Worm (Caenorhabditis elegans) whole organism, young adult: ENCODE data around the gene brap-2.

Experiments
- B0336.3 ChIP-seq: fragments of 200-800 bp; sonication (Bioruptor generic); IDR thresholded peaks from 2 replicates; pipeline ENCODE4 v1.3.6; 2022; ENCODE audit warnings: missing genetic modification characterization, missing compliant biosample characterization
- C17E4.6 ChIP-seq: fragments of 200-800 bp; sonication (Bioruptor generic); IDR thresholded peaks from 2 replicates; pipeline ENCODE4 v1.3.6; 2022; ENCODE audit warnings: missing genetic modification reagents, missing genetic modification characterization, missing compliant biosample characterization
- F37B4.10 ChIP-seq: fragments of 200-800 bp; sonication (Bioruptor generic); IDR thresholded peaks from 2 replicates; pipeline ENCODE4 v1.3.6; 2022; ENCODE audit warnings: missing genetic modification characterization, missing compliant biosample characterization
- F49E8.2 ChIP-seq: sonication (generic microtip); optimal IDR thresholded peaks from 3 replicates; lab custom pipeline; 2017; ENCODE audit warnings: missing genetic modification characterization, mild to moderate bottlenecking, missing compliant biosample characterization, antibody characterized with exemption, moderate library complexity; ENCODE audit not compliant: insufficient read depth
- F55B11.4 ChIP-seq: sonication (generic microtip); optimal IDR thresholded peaks from 2 replicates; lab custom pipeline; 2016; ENCODE audit warnings: missing compliant biosample characterization, missing genetic modification characterization, borderline replicate concordance; ENCODE audit not compliant: insufficient read depth
- F57C9.4 ChIP-seq: sonication (generic microtip); optimal IDR thresholded peaks from 2 replicates; lab custom pipeline; 2017; ENCODE audit warnings: mild to moderate bottlenecking, missing genetic modification characterization, missing compliant biosample characterization
- K11D2.4 ChIP-seq: fragments of 200-800 bp; sonication (Bioruptor generic); IDR thresholded peaks from 2 replicates; pipeline ENCODE4 v1.3.6; 2022; ENCODE audit warnings: missing genetic modification reagents, missing genetic modification characterization, missing compliant biosample characterization
- K12H6.12 ChIP-seq: fragments of 200-800 bp; sonication (Bioruptor generic); optimal IDR thresholded peaks from 2 replicates; lab custom pipeline; 2018; ENCODE audit warnings: mild to moderate bottlenecking, missing genetic modification characterization, missing compliant biosample characterization
- Y53F4B.3 ChIP-seq: fragments of 200-800 bp; sonication (Bioruptor generic); IDR thresholded peaks from 2 replicates; pipeline ENCODE4 v1.3.6; 2022; ENCODE audit warnings: missing genetic modification reagents, missing genetic modification characterization, missing compliant biosample characterization
- Y95B8A.8 ChIP-seq: fragments of 200-800 bp; sonication (Bioruptor generic); IDR thresholded peaks from 2 replicates; pipeline ENCODE4 v1.3.6; 2022; ENCODE audit warnings: missing genetic modification reagents, missing genetic modification characterization, missing compliant biosample characterization
- attf-3 ChIP-seq: fragments of 200-800 bp; sonication (Bioruptor generic); conservative IDR thresholded peaks from 2 replicates; pipeline ENCODE4 v1.3.6; 2022; ENCODE audit warnings: missing genetic modification reagents, missing genetic modification characterization, missing compliant biosample characterization
- attf-5 ChIP-seq: fragments of 200-800 bp; sonication (Bioruptor generic); optimal IDR thresholded peaks from 2 replicates; lab custom pipeline; 2018; ENCODE audit warnings: mild to moderate bottlenecking, missing genetic modification characterization, missing compliant biosample characterization
- attf-6 ChIP-seq: fragments of 200-800 bp; sonication (Bioruptor generic); IDR thresholded peaks from 2 replicates; pipeline ENCODE4 v1.3.6; 2022; ENCODE audit warnings: missing genetic modification reagents, missing genetic modification characterization, missing compliant biosample characterization
- cebp-1 ChIP-seq, 2 experiments: fragments of 200-800 bp in 1 of 2; sonication (Bioruptor generic) in 1 of 2; sonication (generic microtip) in 1 of 2; IDR thresholded peaks in 1 of 2; optimal IDR thresholded peaks in 1 of 2; 2 replicates each; pipeline versions ENCODE4 v1.3.6 to Lab custom; 2017 to 2022; ENCODE audit warnings: missing compliant biosample characterization in 2 of 2, missing genetic modification characterization in 2 of 2, mild to moderate bottlenecking in 1 of 2, missing genetic modification reagents in 1 of 2, moderate library complexity in 1 of 2
- ceh-40 ChIP-seq: fragments of 200-800 bp; sonication (Bioruptor generic); IDR thresholded peaks from 2 replicates; pipeline ENCODE4 v1.3.6; 2022; ENCODE audit warnings: missing genetic modification characterization, missing compliant biosample characterization
- ceh-58 ChIP-seq: fragments of 200-800 bp; sonication (Bioruptor generic); IDR thresholded peaks from 2 replicates; pipeline ENCODE4 v1.3.6; 2022; ENCODE audit warnings: missing genetic modification characterization, missing compliant biosample characterization
- dox-1 ChIP-seq: fragments of 200-800 bp; sonication (Bioruptor generic); IDR thresholded peaks from 2 replicates; pipeline ENCODE4 v1.3.6; 2022; ENCODE audit warnings: missing genetic modification reagents, missing genetic modification characterization, missing compliant biosample characterization
- dpff-1 ChIP-seq: sonication (generic microtip); optimal IDR thresholded peaks from 2 replicates; lab custom pipeline; 2017; ENCODE audit warnings: mild to moderate bottlenecking, missing genetic modification characterization, missing compliant biosample characterization
- dpl-1 ChIP-seq: fragments of 150-350 bp; optimal IDR thresholded peaks from 2 replicates; lab custom pipeline; 2014; ENCODE audit warnings: missing biosample characterization, missing genetic modification reagents, missing genetic modification characterization
- ekl-4 ChIP-seq: fragments of 200-800 bp; sonication (Bioruptor generic); IDR thresholded peaks from 2 replicates; pipeline ENCODE4 v1.3.6; 2022; ENCODE audit warnings: missing genetic modification reagents, missing genetic modification characterization, missing compliant biosample characterization
- hmg-1.2 ChIP-seq: fragments of 200-800 bp; sonication (Bioruptor generic); IDR thresholded peaks from 2 replicates; pipeline ENCODE4 v1.3.6; 2022; ENCODE audit warnings: missing genetic modification reagents, missing genetic modification characterization, missing compliant biosample characterization
- hmg-20 ChIP-seq: fragments of 200-800 bp; sonication (Bioruptor generic); IDR thresholded peaks from 2 replicates; pipeline ENCODE4 v1.3.6; 2022; ENCODE audit warnings: missing genetic modification reagents, missing genetic modification characterization, missing compliant biosample characterization
- hrde-1 ChIP-seq: sonication (generic microtip); optimal IDR thresholded peaks from 2 replicates; lab custom pipeline; 2016; ENCODE audit warnings: missing genetic modification characterization, mild to moderate bottlenecking, missing compliant biosample characterization, moderate library complexity, missing genotype, missing genetic modification reagents, borderline replicate concordance
- let-607 ChIP-seq, 2 experiments: fragments of 200-800 bp in 1 of 2; sonication (Bioruptor generic) in 1 of 2; sonication (generic microtip) in 1 of 2; optimal IDR thresholded peaks; 2 replicates each; lab custom pipeline; 2016 to 2018; ENCODE audit warnings: mild to moderate bottlenecking in 2 of 2, missing compliant biosample characterization in 2 of 2, missing genetic modification characterization in 2 of 2, moderate library complexity in 2 of 2, missing genotype in 1 of 2
- lin-35 ChIP-seq, 3 experiments: fragments of 150-350 bp in 2 of 3; sonication (generic microtip) in 1 of 3; optimal IDR thresholded peaks; 2 replicates each; lab custom pipeline; 2014 to 2018; ENCODE audit warnings: missing biosample characterization in 3 of 3, missing genetic modification characterization in 3 of 3, missing genetic modification reagents in 3 of 3
- madf-10 ChIP-seq: sonication (generic microtip); optimal IDR thresholded peaks from 2 replicates; lab custom pipeline; 2016; ENCODE audit warnings: mild to moderate bottlenecking, missing genetic modification characterization, missing compliant biosample characterization
- madf-3 ChIP-seq: fragments of 200-800 bp; sonication (Bioruptor generic); IDR thresholded peaks from 2 replicates; pipeline ENCODE4 v1.3.6; 2022; ENCODE audit warnings: missing genetic modification reagents, missing genetic modification characterization, missing compliant biosample characterization
- madf-6 ChIP-seq: fragments of 200-800 bp; sonication (Bioruptor generic); IDR thresholded peaks from 2 replicates; pipeline ENCODE4 v1.3.6; 2022; ENCODE audit warnings: missing genetic modification reagents, missing genetic modification characterization, missing compliant biosample characterization
- mel-28 ChIP-seq: sonication (generic microtip); optimal IDR thresholded peaks from 2 replicates; lab custom pipeline; 2016; ENCODE audit warnings: borderline replicate concordance, mild to moderate bottlenecking, missing genetic modification characterization, missing compliant biosample characterization
- nfya-1 ChIP-seq: sonication (generic microtip); optimal IDR thresholded peaks from 2 replicates; lab custom pipeline; 2017; ENCODE audit warnings: antibody characterized with exemption, missing compliant biosample characterization, missing genetic modification characterization, borderline replicate concordance; ENCODE audit not compliant: insufficient read depth
- nhr-179 ChIP-seq: sonication (generic microtip); optimal IDR thresholded peaks from 2 replicates; lab custom pipeline; 2016; ENCODE audit warnings: mild to moderate bottlenecking, missing genetic modification characterization, missing compliant biosample characterization
- nhr-27 ChIP-seq: fragments of 200-800 bp; sonication (Bioruptor generic); optimal IDR thresholded peaks from 2 replicates; lab custom pipeline; 2018; ENCODE audit warnings: mild to moderate bottlenecking, missing genetic modification characterization, moderate library complexity, missing compliant biosample characterization
- pha-4 ChIP-seq: fragments of 150-350 bp; sonication (generic microtip); optimal IDR thresholded peaks from 2 replicates; lab custom pipeline; 2014; ENCODE audit warnings: missing biosample characterization, missing genetic modification reagents, missing genetic modification characterization
- snpc-1.1 ChIP-seq: sonication (generic microtip); optimal IDR thresholded peaks from 2 replicates; lab custom pipeline; 2017; ENCODE audit warnings: missing genetic modification characterization, mild to moderate bottlenecking, missing compliant biosample characterization, antibody characterized with exemption, moderate library complexity, missing genotype, missing genetic modification reagents; ENCODE audit not compliant: insufficient read depth
- snpc-1.3 ChIP-seq: sonication (generic microtip); optimal IDR thresholded peaks from 2 replicates; lab custom pipeline; 2017; ENCODE audit warnings: missing genetic modification characterization, mild to moderate bottlenecking, missing compliant biosample characterization, antibody characterized with exemption, moderate library complexity, missing genotype, missing genetic modification reagents; ENCODE audit not compliant: insufficient read depth
- somi-1 ChIP-seq: fragments of 200-800 bp; sonication (Bioruptor generic); optimal IDR thresholded peaks from 2 replicates; lab custom pipeline; 2018; ENCODE audit warnings: mild to moderate bottlenecking, missing genetic modification characterization, missing compliant biosample characterization
- sptf-2 ChIP-seq: fragments of 200-800 bp; sonication (Bioruptor generic); optimal IDR thresholded peaks from 2 replicates; lab custom pipeline; 2018; ENCODE audit warnings: mild to moderate bottlenecking, missing genetic modification characterization, missing compliant biosample characterization
- tbp1 ChIP-seq: fragments of 200-800 bp; sonication (Bioruptor generic); optimal IDR thresholded peaks from 2 replicates; lab custom pipeline; 2018; ENCODE audit warnings: mild to moderate bottlenecking, missing genetic modification characterization, missing compliant biosample characterization
- ztf-18 ChIP-seq: sonication (generic microtip); optimal IDR thresholded peaks from 2 replicates; lab custom pipeline; 2016; ENCODE audit warnings: missing genotype, mild to moderate bottlenecking, missing genetic modification characterization, missing compliant biosample characterization
- ztf-22 ChIP-seq: fragments of 200-800 bp; sonication (Bioruptor generic); optimal IDR thresholded peaks from 2 replicates; lab custom pipeline; 2018; ENCODE audit warnings: mild to moderate bottlenecking, missing genetic modification characterization, moderate library complexity, missing compliant biosample characterization
- ztf-25 ChIP-seq: fragments of 200-800 bp; sonication (Bioruptor generic); IDR thresholded peaks from 2 replicates; pipeline ENCODE4 v1.3.6; 2022; ENCODE audit warnings: missing genetic modification reagents, missing genetic modification characterization, missing compliant biosample characterization
- ztf-28 ChIP-seq: fragments of 200-800 bp; sonication (Bioruptor generic); IDR thresholded peaks from 2 replicates; pipeline ENCODE4 v1.3.6; 2022; ENCODE audit warnings: missing genetic modification reagents, missing genetic modification characterization, missing compliant biosample characterization
- ztf-6 ChIP-seq: fragments of 200-800 bp; sonication (Bioruptor generic); IDR thresholded peaks from 2 replicates; pipeline ENCODE4 v1.3.6; 2022; ENCODE audit warnings: missing genetic modification reagents, missing genetic modification characterization, missing compliant biosample characterization

Gene brap-2

ce11 chrII:5370641-5371040 lies 22.3 kb downstream of the brap-2 start, which contains the start of gene F09E5.12:
F09E5.12 (minus strand) TSS chrII:5370741.
- TF ChIP-seq dox-1 (GFP tag; lab: Robert Waterston, UW) = no peak
- TF ChIP-seq hrde-1 (tag; lab: Kevin White, UChicago) = no peak
- no peak for TF ChIP-seq snpc-1.3 (tag; lab: Kevin White, UChicago)
- TF ChIP-seq ceh-40 = no peak
- TF ChIP-seq F37B4.10 (GFP tag; lab: Robert Waterston, UW) = no peak
- TF ChIP-seq B0336.3 (GFP tag; lab: Robert Waterston, UW) = no peak
- no peak for TF ChIP-seq F49E8.2 (tag; lab: Kevin White, UChicago)
- no peak for TF ChIP-seq attf-3 (GFP tag; lab: Robert Waterston, UW)
- no peak for TF ChIP-seq ztf-25 (GFP tag; lab: Robert Waterston, UW)
- no peak for TF ChIP-seq K12H6.12
- no peak for TF ChIP-seq mel-28 (tag; lab: Kevin White, UChicago)
- TF ChIP-seq sptf-2 = no peak
- TF ChIP-seq snpc-1.1 (tag; lab: Kevin White, UChicago) = no peak
- TF ChIP-seq dpff-1 = no peak
- TF ChIP-seq hmg-1.2 = no peak
- TF ChIP-seq attf-6 (GFP tag; lab: Robert Waterston, UW) = no peak
- TF ChIP-seq Y53F4B.3 (GFP tag; lab: Robert Waterston, UW) = no peak

ce11 chrII:5365645-5366044 lies 27.3 kb downstream of the brap-2 start, which contains the start of gene F09E5.16:
F09E5.16 (minus strand) TSS chrII:5365745.
- TF ChIP-seq ceh-58 (GFP tag; lab: Robert Waterston, UW) = no peak
- no peak for TF ChIP-seq B0336.3 (GFP tag; lab: Robert Waterston, UW)
- no peak for TF ChIP-seq ztf-6 (GFP tag; lab: Robert Waterston, UW)
- TF ChIP-seq C17E4.6 (GFP tag; lab: Robert Waterston, UW) = no peak
- no peak for TF ChIP-seq ztf-22 (GFP tag; lab: Kevin White, UChicago)
- TF ChIP-seq madf-6 (GFP tag; lab: Robert Waterston, UW) = no peak
- TF ChIP-seq F55B11.4 = no peak
- TF ChIP-seq attf-6 (GFP tag; lab: Robert Waterston, UW) = no peak
- no peak for TF ChIP-seq madf-10 (tag; lab: Kevin White, UChicago)
- no peak for TF ChIP-seq pha-4 (tag; lab: Kevin White, UChicago)
- TF ChIP-seq mel-28 (tag; lab: Kevin White, UChicago) = no peak
- no peak for TF ChIP-seq nfya-1
- no peak for TF ChIP-seq F57C9.4 (tag; lab: Kevin White, UChicago)
- no peak for TF ChIP-seq tbp1 (GFP tag; lab: Kevin White, UChicago)
- TF ChIP-seq nhr-179 = no peak
- TF ChIP-seq ekl-4 (GFP tag; lab: Robert Waterston, UW) = no peak
- no peak for TF ChIP-seq ztf-18 (tag; lab: Kevin White, UChicago)
- no peak for TF ChIP-seq dpl-1 (GFP tag; lab: Kevin White, UChicago)
- TF ChIP-seq lin-35 (GFP tag; optimal IDR thresholded peaks at IDR 0.05; lab: Kevin White, UChicago) = no peak
- TF ChIP-seq, all 124 proteins: peak for 0

- TF ChIP-seq let-607 (tag; optimal IDR thresholded peaks at IDR 0.05; lab: Kevin White, UChicago) = no peak
- TF ChIP-seq ztf-22 (GFP tag; lab: Kevin White, UChicago) = no peak
- no peak for TF ChIP-seq attf-6 (GFP tag; lab: Robert Waterston, UW)
- TF ChIP-seq hmg-20 (GFP tag; lab: Robert Waterston, UW) = no peak
- TF ChIP-seq cebp-1 (GFP tag; IDR thresholded peaks at IDR 0.05; lab: Robert Waterston, UW) = no peak
- no peak for TF ChIP-seq cebp-1 (tag; optimal IDR thresholded peaks at IDR 0.05; lab: Kevin White, UChicago)
- no peak for TF ChIP-seq K11D2.4
- no peak for TF ChIP-seq F49E8.2 (tag; lab: Kevin White, UChicago)
- TF ChIP-seq Y95B8A.8 = no peak
- no peak for TF ChIP-seq hrde-1 (tag; lab: Kevin White, UChicago)
- no peak for TF ChIP-seq ztf-28 (GFP tag; lab: Robert Waterston, UW)
- no peak for TF ChIP-seq madf-3 (GFP tag; lab: Robert Waterston, UW)
- no peak for TF ChIP-seq attf-5 (GFP tag; lab: Kevin White, UChicago)
- no peak for TF ChIP-seq nhr-27 (tag; lab: Kevin White, UChicago)
- TF ChIP-seq nhr-179 = no peak
- no peak for TF ChIP-seq somi-1
- TF ChIP-seq snpc-1.1 (tag; lab: Kevin White, UChicago) = no peak
These were observed 28.5 kb downstream of the brap-2 start for ce11 chrII:5364516-5364915.
